Fruit fly (Drosophila melanogaster) ovary, adult (tissue): ENCODE data around the gene Shc.

ENCODE experiments used
- CG17801 ChIP-seq: fragments of 200-800 bp; optimal IDR thresholded peaks from 2 replicates; lab custom pipeline; 2019; ENCODE audit warnings: missing biosample characterization, mild to moderate bottlenecking, missing genetic modification characterization, moderate library complexity; ENCODE audit not compliant: partially characterized antibody

Shc gene

DNA sequence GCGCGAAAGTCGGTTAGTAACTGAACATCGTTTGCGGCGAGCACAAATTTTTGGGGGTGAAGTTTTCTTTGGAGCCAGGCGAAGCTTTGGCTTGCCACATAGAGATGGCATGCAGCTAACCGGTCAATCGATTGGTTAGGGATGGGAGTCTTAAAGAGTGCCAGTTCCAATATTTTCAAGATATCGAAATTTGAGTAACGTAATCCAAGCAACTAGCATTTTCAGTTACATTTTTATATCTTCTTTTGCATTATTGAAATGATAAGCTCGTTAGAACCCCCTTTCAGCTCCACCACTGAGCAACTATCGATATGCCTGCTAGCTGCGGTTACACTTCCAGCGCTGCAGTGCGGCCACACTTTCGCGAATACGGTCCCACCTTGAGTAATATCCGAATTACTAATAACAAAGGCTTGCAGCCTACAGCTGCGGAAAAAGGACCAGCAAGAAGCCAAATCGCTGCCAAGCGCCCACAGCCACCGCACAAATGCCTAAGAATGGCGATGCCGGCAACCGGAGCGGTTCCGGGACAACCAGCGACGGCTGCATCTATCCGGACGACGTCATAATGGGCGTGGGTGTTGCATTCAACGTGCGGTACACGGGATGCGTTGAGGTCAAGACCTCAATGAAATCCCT, at the start of gene Shc, which contains the start of gene Atat:
Gene Shc (plus strand): TSS at position 355 of the 639 bp plus-strand sequence.
Gene Atat (minus strand): TSS at position 103 of the 639 bp plus-strand sequence.
- TF ChIP-seq CG17801 (GFP tag; lab: Kevin White, UChicago) = peak; percentile 97

DNA sequence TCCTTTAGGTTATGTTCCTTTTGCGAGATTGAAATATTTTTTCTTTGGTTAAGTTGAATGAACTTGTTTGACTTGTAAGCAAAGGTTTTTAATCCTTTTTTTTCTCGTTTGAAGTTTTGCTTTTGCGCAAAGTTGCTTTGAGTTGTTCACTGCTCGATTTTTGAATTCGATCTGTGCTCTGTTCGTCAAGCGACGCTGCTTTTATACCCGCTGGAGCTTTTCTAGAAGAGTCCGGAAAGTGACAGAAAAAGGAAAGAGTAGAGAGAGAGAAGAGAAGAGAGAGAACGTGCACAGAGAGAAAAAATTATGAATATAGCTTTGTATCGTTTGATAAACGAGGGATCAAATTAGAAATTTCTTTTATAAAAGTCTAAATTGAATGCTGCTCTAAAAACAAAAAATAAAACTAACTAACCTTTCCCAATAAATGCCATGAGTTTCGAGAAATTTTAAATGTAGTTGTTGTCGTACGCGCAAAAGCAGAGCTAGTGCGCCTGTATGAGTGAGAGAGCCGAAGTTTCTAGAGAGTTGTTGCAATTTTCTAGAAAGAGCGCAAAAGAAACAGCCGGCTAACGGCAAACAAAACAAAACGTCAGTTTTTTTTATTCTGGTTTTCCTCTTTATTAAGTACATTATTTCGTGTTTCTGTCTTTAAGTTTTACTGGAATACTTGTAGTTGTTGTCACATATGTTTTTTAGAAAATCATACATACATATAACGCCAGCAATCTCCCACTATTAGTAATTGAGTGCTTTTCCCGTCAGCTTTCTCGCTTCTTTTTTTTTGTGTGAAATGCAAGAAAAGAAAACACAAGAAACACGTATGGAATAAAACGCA, 49.4 kb upstream of the Shc start, which contains the start of gene Hsp26:
Gene Hsp26 (minus strand): TSS at position 230 of the 838 bp plus-strand sequence.
- TF ChIP-seq CG17801 (GFP tag; lab: Kevin White, UChicago) = peak; percentile 90

DNA sequence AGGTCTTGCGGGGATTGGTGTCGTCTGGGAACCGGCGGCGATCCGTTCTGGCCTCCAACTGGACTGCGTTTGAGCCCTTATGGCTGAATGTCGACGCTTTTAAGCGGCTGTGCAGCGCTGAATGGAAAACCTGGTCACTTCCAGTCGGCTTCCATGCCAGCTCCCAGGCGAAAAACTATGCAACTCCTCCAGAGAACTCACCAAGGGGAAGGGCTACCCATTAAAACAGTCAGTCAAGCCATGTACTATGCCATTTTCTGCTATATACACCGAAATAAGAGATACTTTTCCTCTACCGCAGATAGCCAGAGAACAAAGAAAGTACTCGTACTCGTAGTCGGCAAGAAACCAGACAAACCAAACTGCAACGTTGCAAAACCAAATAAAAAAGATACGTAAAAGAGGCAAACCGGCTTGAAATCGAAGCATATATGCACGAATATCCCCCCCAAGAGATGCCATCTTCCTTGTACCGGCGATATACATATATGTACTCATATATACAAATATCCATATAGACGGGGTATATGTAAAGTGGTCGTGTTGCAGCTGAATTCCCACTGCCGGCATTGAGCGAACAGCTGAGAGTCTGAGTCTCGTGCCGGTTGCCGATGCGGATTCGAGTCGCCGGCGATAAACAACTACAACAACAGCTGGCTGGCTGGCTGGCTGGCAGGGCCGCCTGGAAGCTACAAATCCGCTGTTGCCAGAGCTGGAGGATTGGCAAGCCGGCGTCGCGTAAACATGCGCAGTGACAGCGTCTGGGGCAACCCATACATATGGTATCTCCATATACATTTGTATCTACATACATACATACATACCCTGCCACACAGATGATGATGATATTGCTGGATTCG, 47.1 kb upstream of the Shc start, which contains the start of gene Hsp67Ba:
Gene Hsp67Ba (minus strand): TSS at position 51 of the 860 bp plus-strand sequence.
- no peak for TF ChIP-seq CG17801 (GFP tag; lab: Kevin White, UChicago)

DNA sequence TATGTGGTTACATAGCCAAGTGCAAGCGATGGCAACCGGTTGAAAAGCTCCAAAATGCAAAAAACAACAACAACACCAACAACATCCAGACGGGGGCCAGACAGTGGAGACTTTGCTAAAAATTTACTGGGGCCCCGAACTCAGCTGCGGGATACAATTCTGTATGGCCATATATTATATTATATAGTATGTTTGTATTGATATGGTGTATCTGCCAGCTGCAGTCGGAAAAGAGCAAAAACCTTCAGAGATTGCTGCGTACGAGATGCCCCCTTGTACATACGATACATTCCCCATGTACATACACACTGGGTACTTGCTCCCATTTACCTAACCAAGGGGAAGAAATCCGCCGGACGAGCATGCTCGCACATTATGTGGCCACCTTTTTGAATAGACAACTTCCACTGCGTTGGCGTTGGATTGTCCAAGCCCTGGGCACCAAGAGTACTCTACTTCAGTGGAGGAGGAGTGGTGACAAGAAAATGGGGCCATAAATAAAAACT, 46.4 kb upstream of the Shc start:
- no peak for TF ChIP-seq CG17801 (GFP tag; lab: Kevin White, UChicago)

DNA sequence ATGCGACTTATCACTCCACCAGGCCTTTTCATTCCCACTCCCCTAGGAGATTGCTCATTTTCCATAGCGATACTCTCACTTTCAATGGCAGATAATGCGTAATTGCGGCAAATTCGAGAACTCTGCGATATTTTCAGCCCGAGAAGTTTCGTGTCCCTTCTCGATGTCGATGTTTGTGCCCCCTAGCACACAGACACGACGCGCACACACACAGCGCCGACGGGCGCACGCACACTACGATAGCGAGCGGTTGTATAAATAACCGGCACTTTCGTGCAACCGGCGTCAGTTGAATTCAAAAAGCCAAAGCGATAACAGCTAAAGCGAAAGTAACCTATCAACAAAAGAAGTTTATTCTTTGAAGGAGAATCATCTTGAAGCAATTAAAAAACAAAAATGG, 45.2 kb upstream of the Shc start, which contains the start of gene Hsp23:
Gene Hsp23 (plus strand): TSS at position 281 of the 400 bp plus-strand sequence.
- no peak for TF ChIP-seq CG17801 (GFP tag; lab: Kevin White, UChicago)

DNA sequence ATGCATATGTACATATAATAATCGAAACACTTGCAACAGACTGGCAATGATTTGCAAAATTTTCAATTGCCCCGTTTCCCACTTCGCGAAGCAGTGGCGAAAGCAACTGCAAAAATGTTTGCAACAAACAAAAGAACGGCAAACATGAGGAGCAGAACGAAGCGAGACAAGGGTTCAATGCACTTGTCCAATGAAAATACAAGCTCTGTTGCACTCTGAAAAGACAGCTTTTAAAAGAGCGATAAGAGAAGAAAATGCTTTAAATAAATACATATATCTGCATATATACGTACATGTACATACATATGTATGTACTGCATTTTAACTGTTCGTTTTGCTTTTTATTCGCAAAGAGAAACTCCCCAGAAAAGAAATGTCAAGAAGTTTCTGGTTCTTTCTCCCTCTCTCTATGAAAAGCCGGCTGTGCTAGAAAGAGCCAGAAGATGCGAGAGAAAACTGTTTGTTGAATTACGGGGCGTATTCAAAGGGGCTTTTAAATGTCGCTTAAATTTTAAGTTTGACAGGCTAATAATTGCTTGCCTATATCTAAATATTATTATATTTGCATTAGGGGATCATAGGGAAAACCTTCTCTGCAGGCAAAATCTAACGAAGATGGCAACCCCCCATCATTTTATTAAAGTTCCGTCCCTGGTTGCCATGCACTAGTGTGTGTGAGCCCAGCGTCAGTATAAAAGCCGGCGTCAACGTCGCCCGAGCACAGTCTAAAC, 43.3 kb upstream of the Shc start, which contains the start of gene Hsp27:
Gene Hsp27 (plus strand): TSS at position 719 of the 731 bp plus-strand sequence.
- TF ChIP-seq CG17801 (GFP tag; lab: Kevin White, UChicago) = peak; percentile 99

DNA sequence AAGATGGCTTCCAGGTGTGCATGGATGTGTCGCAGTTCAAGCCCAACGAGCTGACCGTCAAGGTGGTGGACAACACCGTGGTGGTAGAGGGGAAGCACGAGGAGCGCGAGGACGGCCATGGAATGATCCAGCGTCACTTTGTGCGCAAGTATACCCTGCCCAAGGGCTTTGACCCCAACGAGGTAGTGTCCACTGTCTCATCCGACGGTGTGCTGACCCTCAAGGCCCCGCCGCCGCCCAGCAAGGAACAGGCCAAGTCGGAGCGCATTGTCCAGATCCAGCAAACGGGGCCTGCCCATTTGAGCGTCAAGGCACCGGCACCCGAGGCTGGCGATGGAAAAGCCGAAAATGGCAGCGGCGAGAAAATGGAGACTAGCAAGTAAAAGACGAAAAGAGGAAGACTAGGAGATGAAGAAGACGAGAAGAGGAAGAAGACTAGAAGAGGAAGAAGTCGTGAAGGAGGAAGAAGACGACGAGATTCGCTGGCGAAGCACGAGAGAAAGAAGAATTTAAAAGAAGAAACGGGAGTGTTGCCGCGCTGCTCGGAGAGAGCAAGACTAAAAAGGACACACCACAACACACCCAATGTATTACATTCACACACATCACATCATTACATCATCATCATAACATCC, 42.2 kb upstream of the Shc start:
- no peak for TF ChIP-seq CG17801 (GFP tag; lab: Kevin White, UChicago)

dm6 chr3L:9391340-9391980, 35.4 kb upstream of the Shc start:
- TF ChIP-seq CG17801 (GFP tag; lab: Kevin White, UChicago) = no peak

DNA sequence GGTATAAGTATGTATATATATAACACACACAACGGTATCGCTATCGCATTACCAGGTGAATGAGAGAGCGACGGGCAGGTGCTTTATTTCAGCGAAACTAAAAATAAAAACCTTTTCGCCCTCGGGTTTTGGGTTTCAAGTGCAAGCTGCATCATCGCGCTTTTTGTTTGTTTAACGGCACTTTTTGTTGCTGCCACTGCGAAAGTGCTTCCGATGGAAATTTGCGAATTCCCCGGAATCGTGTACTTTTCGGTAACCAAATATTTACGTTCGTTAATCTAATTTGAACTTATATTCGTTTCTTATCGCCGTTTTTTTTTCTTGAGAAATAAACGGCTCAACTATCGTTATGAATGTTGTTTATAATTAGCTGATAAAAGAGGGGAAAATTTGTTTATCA, 30.8 kb upstream of the Shc start:
- TF ChIP-seq CG17801 (GFP tag; lab: Kevin White, UChicago) = peak; percentile 11

- no peak for TF ChIP-seq CG17801 (GFP tag; lab: Kevin White, UChicago)
These were observed 30.1 kb upstream of the Shc start for dm6 chr3L:9396704-9397103.

DNA sequence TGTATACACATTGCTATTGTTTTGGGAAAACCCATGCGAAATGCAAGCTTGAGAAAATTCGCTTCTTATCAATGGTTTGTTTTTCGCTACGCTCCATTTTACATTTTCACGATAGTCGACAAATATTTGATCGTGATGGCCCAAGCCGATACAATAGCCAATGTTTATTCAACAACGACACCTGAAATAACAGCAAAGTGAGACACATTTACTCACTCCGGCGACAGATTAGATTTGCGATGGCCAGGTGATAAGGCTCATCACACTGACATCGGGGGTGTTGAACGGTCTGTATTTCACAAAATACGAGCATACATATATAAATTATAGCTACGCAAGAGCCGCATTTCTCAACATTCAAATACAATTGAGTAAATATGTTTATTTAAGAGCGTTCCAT, 29.7 kb upstream of the Shc start:
- peak; percentile 58 for TF ChIP-seq CG17801 (GFP tag; lab: Kevin White, UChicago)

DNA sequence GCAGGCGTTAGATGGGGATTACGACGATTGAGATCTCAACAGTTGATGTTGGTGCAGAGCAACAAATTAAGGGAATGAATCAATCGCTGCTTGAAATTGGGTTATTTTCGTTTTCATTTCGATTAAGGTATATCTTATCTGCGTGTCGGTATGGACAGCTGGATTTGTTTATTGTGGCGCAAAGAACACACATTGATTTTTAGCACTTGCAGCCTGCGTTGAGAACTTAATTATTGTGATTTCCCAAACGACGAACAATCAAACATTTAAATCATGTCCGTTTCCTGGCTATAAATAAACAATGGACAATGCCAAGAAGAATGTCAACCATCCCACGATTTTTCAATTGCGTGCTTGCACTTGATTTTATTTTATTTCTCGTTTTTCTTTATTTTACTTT, 28.8 kb upstream of the Shc start:
- no peak for TF ChIP-seq CG17801 (GFP tag; lab: Kevin White, UChicago)
